Worm (Caenorhabditis elegans): ENCODE results near the gene sri-50.
"Not testable (repeated sequence)": the region's sequence is repeated elsewhere in the genome, so short reads cannot be mapped to it uniquely, and the experiment has no call there.

Gene sri-50

DNA sequence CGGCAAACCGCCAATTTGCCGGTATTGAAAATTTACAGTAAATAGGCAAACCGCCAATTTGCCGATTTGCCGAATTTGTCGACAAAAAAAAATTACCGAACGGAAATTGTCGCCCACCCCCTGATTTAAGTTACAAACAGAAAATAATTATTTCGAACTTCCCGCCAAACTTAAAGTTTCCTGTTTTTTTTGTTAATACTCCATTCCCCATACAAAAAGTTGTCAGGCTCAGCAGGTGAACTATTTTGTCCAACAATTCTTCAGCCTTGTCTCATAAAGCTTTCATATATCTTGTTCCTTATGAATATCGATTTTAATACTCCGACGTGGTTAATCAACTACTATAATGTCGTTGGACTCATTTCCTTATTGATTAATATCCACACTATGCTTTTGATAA is at the start of gene sri-50:
Gene sri-50 (plus strand): TSS at position 301 of the 400 bp plus-strand sequence.
- TF ChIP-seq flt-1 (GFP tag; IDR thresholded peaks at IDR 0.05): no peak
- no peak for TF ChIP-seq tab-1 (GFP tag; IDR thresholded peaks at IDR 0.05)
- TF ChIP-seq T22C8.4 (GFP tag; IDR thresholded peaks at IDR 0.05): no peak
- TF ChIP-seq ztf-29 (GFP tag; IDR thresholded peaks at IDR 0.05): no peak
- TF ChIP-seq ref-1 (GFP tag; conservative IDR thresholded peaks at IDR 0.05): no peak
- TF ChIP-seq klf-2 (GFP tag; conservative IDR thresholded peaks at IDR 0.05): no peak
- TF ChIP-seq cog-1 (tag; optimal IDR thresholded peaks at IDR 0.05): no peak

ce11 chrII:3154383-3154782 is 49.1 kb upstream of the sri-50 start, which contains the start of gene sri-32:
sri-32 (minus strand) TSS chrII:3154483.
- no peak for TF ChIP-seq cog-1 (tag; optimal IDR thresholded peaks at IDR 0.05)
- no peak for TF ChIP-seq ztf-29 (GFP tag; IDR thresholded peaks at IDR 0.05)
- TF ChIP-seq tab-1 (GFP tag; IDR thresholded peaks at IDR 0.05): no peak
- TF ChIP-seq T22C8.4 (GFP tag; IDR thresholded peaks at IDR 0.05): no peak
- TF ChIP-seq med-1 (GFP tag; optimal IDR thresholded peaks at IDR 0.05; ENCODE audit: insufficient read depth): no peak
- TF ChIP-seq klf-2 (GFP tag; conservative IDR thresholded peaks at IDR 0.05): no peak
- no peak for TF ChIP-seq flt-1 (GFP tag; IDR thresholded peaks at IDR 0.05)
- no peak for TF ChIP-seq ztf-23 (GFP tag; IDR thresholded peaks at IDR 0.05)
- no peak for TF ChIP-seq ref-1 (GFP tag; conservative IDR thresholded peaks at IDR 0.05)

DNA sequence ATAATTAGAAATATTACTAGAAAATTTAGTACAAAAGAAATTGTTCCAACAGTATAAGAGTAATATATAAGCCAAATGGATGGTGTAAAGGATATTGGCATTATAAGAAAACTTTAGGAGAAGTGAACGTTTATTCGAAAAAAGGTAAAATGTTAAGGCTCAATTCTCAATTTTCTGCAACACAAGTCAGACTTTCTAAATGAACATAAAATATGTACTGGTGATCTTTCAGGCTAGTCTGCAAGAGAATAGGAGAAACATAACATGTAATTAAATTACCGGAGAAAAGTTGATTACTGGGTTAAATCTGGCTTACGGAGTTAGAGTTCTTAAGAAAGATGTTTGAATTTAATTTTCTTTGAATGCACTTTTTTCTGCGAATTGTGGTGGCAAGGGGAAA is 46.8 kb upstream of the sri-50 start, which contains the start of gene sri-33:
Gene sri-33 (minus strand): TSS at position 101 of the 400 bp plus-strand sequence.
- no peak for TF ChIP-seq tab-1 (GFP tag; IDR thresholded peaks at IDR 0.05)
- no peak for TF ChIP-seq ztf-23 (GFP tag; IDR thresholded peaks at IDR 0.05)

DNA sequence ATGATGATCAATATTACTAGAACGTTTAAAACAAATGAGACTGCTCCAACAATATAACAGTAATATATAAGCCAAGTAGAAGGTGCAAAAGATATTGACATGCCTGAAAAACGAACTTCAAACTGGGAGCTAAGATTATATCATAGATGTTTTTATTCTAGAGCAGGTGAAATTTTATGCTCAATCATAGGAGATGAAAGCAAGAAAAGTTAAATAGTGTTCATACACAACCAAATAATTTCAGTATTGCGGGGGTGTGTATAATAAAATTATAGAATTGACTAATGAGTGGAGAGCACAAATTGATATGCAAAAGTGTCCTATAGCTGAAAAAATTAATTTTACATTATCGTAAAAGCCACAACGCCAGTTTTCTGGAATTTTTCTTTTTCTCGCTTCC is 44.5 kb upstream of the sri-50 start, which contains the start of gene sri-34:
Gene sri-34 (minus strand): TSS at position 101 of the 400 bp plus-strand sequence.
- no peak for TF ChIP-seq klf-2 (GFP tag; conservative IDR thresholded peaks at IDR 0.05)
- TF ChIP-seq cog-1 (tag; optimal IDR thresholded peaks at IDR 0.05): no peak
- no peak for TF ChIP-seq T22C8.4 (GFP tag; IDR thresholded peaks at IDR 0.05)
- TF ChIP-seq ztf-29 (GFP tag; IDR thresholded peaks at IDR 0.05): no peak
- TF ChIP-seq flt-1 (GFP tag; IDR thresholded peaks at IDR 0.05): no peak
- no peak for TF ChIP-seq ztf-23 (GFP tag; IDR thresholded peaks at IDR 0.05)
- no peak for TF ChIP-seq med-1 (GFP tag; optimal IDR thresholded peaks at IDR 0.05; ENCODE audit: insufficient read depth)
- no peak for TF ChIP-seq tab-1 (GFP tag; IDR thresholded peaks at IDR 0.05)

DNA sequence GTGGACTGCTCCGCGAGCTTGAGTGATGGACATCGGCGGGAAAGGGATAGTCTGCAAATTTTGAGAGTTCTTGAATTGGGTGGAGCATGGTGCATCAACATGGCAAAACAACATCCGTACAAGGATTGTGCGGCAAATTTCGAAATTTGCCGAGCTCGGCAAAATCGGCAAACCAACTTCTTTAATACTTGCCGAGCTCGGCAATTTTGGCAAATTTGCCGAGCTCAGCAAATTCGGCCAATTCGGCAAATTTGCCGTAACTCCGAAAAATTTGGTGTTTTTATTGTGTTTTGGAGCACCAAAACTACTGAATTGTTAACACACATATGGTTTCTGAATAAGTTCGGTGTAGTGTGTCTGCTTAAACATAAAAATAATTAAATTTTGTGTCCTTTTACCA is 33.4 kb upstream of the sri-50 start, which contains the start of gene fbxc-55:
Gene fbxc-55 (minus strand): TSS at position 101 of the 400 bp plus-strand sequence.
- no peak for TF ChIP-seq flt-1 (GFP tag; IDR thresholded peaks at IDR 0.05)
- no peak for TF ChIP-seq ztf-29 (GFP tag; IDR thresholded peaks at IDR 0.05)
- no peak for TF ChIP-seq ztf-23 (GFP tag; IDR thresholded peaks at IDR 0.05)
- TF ChIP-seq ref-1 (GFP tag; conservative IDR thresholded peaks at IDR 0.05): no peak
- TF ChIP-seq tab-1 (GFP tag; IDR thresholded peaks at IDR 0.05): no peak
- TF ChIP-seq klf-2 (GFP tag; conservative IDR thresholded peaks at IDR 0.05): no peak
- no peak for TF ChIP-seq T22C8.4 (GFP tag; IDR thresholded peaks at IDR 0.05)
- TF ChIP-seq cog-1 (tag; optimal IDR thresholded peaks at IDR 0.05): no peak
- no peak for TF ChIP-seq med-1 (GFP tag; optimal IDR thresholded peaks at IDR 0.05; ENCODE audit: insufficient read depth)

DNA sequence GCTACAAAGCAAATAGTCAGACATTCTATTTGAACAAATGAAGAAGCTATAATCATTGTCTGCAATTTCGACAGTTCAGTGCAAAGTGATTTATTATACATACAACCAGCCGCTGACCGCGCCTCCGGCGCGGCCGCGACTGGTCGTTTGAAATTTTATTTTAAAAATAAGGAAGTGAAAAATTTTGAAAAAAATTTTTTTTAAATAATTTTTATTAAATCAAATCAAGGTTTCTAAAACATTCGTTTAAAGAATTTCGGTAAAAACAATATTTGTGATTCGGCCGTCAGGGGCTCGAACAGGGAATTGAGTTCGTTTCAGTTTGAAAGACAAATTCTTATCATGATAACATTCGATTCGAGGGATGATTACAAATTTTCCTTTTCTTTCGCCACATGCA is 31.3 kb upstream of the sri-50 start, which contains the start of gene Y27F2A.10:
Gene Y27F2A.10 (minus strand): TSS at position 101 of the 400 bp plus-strand sequence.
- TF ChIP-seq klf-2 (GFP tag; conservative IDR thresholded peaks at IDR 0.05): no peak

DNA sequence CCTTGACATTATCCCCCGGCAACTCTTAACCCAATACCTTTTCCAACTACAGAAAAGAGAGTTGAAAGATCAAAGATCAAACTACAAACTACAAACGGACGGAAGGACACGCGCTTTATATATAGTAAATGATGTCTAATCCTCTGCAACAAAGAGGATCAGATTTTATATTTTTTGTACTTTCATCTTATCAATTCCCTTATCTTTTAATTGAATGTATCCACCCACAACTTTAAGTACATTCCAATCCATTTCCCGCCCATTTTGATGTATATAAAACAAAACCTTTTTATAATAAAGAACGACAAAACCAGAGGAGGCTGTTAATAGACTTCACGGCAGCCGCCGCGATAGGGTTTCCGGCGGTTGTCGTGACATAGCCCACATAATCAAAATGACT is 25.9 kb upstream of the sri-50 start, which contains the start of gene sri-40:
Gene sri-40 (plus strand): TSS at position 301 of the 400 bp plus-strand sequence.
- not testable (repeated sequence) for TF ChIP-seq med-1 (GFP tag; optimal IDR thresholded peaks at IDR 0.05; ENCODE audit: insufficient read depth); klf-2 (GFP tag; conservative IDR thresholded peaks at IDR 0.05); ztf-23 (GFP tag; IDR thresholded peaks at IDR 0.05)

DNA sequence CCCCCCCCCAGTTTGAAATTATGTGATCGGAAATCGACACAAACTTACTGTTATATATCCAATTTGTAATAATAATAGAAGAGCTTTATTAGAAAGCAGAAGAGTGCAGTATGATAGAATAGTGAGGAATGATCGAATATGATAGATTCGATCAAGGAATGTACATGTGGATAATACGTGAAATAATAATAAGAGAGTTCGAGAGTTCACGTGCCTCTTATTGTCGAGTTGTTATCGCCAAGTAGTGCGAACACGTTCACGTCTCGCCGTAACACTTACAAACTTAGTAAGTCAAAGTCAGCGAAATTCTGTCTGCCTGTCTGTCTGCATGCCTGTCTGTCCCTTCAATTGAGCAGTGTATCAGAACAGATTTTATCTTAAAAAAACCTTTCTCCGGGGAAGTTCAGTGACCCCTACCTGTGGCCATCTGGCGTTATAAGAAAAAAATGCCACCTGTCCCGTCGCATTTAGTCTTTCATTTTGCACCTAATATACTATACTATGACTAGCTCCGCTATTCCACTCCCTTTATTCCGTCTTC is 20.1 kb upstream of the sri-50 start, which contains the start of the genes Y27F2A.6 and Y27F2A.8:
Gene Y27F2A.6 (minus strand): TSS at position 101 of the 541 bp plus-strand sequence.
Gene Y27F2A.8 (plus strand): TSS at position 491 of the 541 bp plus-strand sequence.
- TF ChIP-seq med-1 (GFP tag; optimal IDR thresholded peaks at IDR 0.05; ENCODE audit: insufficient read depth); klf-2 (GFP tag; conservative IDR thresholded peaks at IDR 0.05); tab-1 (GFP tag; IDR thresholded peaks at IDR 0.05): not testable (repeated sequence)

DNA sequence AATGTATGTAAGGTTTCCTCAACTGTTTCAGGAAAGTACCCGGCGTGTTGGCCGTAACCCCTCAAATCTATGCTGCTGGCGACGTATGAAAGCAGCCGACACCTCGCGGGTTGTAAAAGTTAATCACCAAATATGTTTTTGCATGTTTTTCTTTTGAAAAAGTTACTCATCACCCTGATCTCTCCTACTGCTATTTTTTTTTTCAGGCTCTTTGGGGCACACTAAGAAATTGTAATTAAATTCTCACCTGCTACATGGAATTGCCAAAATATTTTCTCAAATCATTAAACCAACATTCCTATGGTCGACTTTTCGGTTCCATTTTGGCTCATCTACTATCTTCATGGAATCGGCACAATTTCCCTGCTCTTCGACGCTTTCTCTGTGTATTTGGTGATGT is 18.7 kb upstream of the sri-50 start, which contains the start of gene sri-78:
Gene sri-78 (plus strand): TSS at position 301 of the 400 bp plus-strand sequence.
- TF ChIP-seq klf-2 (GFP tag; conservative IDR thresholded peaks at IDR 0.05); med-1 (GFP tag; optimal IDR thresholded peaks at IDR 0.05; ENCODE audit: insufficient read depth); ztf-23 (GFP tag; IDR thresholded peaks at IDR 0.05): not testable (repeated sequence)

ce11 chrII:3185848-3186247 is 17.7 kb upstream of the sri-50 start:
- TF ChIP-seq ztf-23 (GFP tag; IDR thresholded peaks at IDR 0.05) (no peak), flt-1 (GFP tag; IDR thresholded peaks at IDR 0.05) (no peak), T22C8.4 (GFP tag; IDR thresholded peaks at IDR 0.05) (no peak), ztf-29 (GFP tag; IDR thresholded peaks at IDR 0.05) (no peak), klf-2 (GFP tag; conservative IDR thresholded peaks at IDR 0.05) (no peak), cog-1 (tag; optimal IDR thresholded peaks at IDR 0.05) (no peak)

ce11 chrII:3189038-3189437 is 14.5 kb upstream of the sri-50 start, which contains the start of gene Y27F2A.11:
Y27F2A.11 (plus strand) TSS chrII:3189338.
- TF ChIP-seq tab-1 (GFP tag; IDR thresholded peaks at IDR 0.05); klf-2 (GFP tag; conservative IDR thresholded peaks at IDR 0.05); flt-1 (GFP tag; IDR thresholded peaks at IDR 0.05): not testable (repeated sequence)
